Worm (Caenorhabditis elegans) whole organism, late embryonic: ENCODE results near the gene wdr-5.1.

Source experiments
- F13H6.1 ChIP-seq: sonication (generic microtip); optimal IDR thresholded peaks from 2 replicates; lab custom pipeline; 2016; ENCODE audit warnings: missing genetic modification characterization, missing compliant biosample characterization
- K09A11.1 ChIP-seq: sonication (generic microtip); optimal IDR thresholded peaks from 2 replicates; lab custom pipeline; 2017; ENCODE audit warnings: antibody characterized with exemption, mild to moderate bottlenecking, missing genetic modification characterization, missing compliant biosample characterization; ENCODE audit not compliant: insufficient read depth
- ahr-1 ChIP-seq: sonication (generic microtip); optimal IDR thresholded peaks from 2 replicates; lab custom pipeline; 2016; ENCODE audit warnings: missing genetic modification characterization, missing compliant biosample characterization
- ama-1 ChIP-seq: fragments of 150-350 bp; optimal IDR thresholded peaks from 2 replicates; lab custom pipeline; 2014
- ceh-19 ChIP-seq: fragments of 200-800 bp; sonication (Bioruptor generic); optimal IDR thresholded peaks from 2 replicates; lab custom pipeline; 2018; ENCODE audit warnings: mild to moderate bottlenecking, missing genetic modification characterization, missing compliant biosample characterization
- ceh-2 ChIP-seq: sonication (generic microtip); optimal IDR thresholded peaks from 2 replicates; lab custom pipeline; 2016; ENCODE audit warnings: missing genotype, missing genetic modification characterization, missing compliant biosample characterization
- ceh-22 ChIP-seq: sonication (generic microtip); optimal IDR thresholded peaks from 2 replicates; lab custom pipeline; 2017; ENCODE audit warnings: missing biosample characterization, missing genetic modification characterization
- ceh-24 ChIP-seq: sonication (generic microtip); optimal IDR thresholded peaks from 2 replicates; lab custom pipeline; 2016; ENCODE audit warnings: mild to moderate bottlenecking, missing genetic modification characterization, missing compliant biosample characterization
- ceh-31 ChIP-seq: sonication (generic microtip); optimal IDR thresholded peaks from 2 replicates; lab custom pipeline; 2016; ENCODE audit warnings: missing genetic modification characterization, missing compliant biosample characterization
- ceh-34 ChIP-seq: sonication (generic microtip); optimal IDR thresholded peaks from 2 replicates; lab custom pipeline; 2016; ENCODE audit warnings: mild to moderate bottlenecking, missing genetic modification characterization, missing compliant biosample characterization
- ceh-45 ChIP-seq: fragments of 200-800 bp; sonication (Bioruptor generic); IDR thresholded peaks from 2 replicates; pipeline ENCODE4 v1.3.6; 2022; ENCODE audit warnings: missing genetic modification reagents, missing genetic modification characterization, missing compliant biosample characterization
- ceh-48 ChIP-seq: sonication (generic microtip); optimal IDR thresholded peaks from 2 replicates; lab custom pipeline; 2016; ENCODE audit warnings: missing genetic modification characterization, inconsistent platforms, missing compliant biosample characterization
- ceh-9 ChIP-seq: sonication (generic microtip); optimal IDR thresholded peaks from 2 replicates; lab custom pipeline; 2016; ENCODE audit warnings: mild to moderate bottlenecking, missing genetic modification characterization, inconsistent platforms, missing compliant biosample characterization
- dmd-4 ChIP-seq: sonication (generic microtip); optimal IDR thresholded peaks from 2 replicates; lab custom pipeline; 2016; ENCODE audit warnings: borderline replicate concordance, missing genetic modification characterization, missing compliant biosample characterization
- dve-1 ChIP-seq: sonication (generic microtip); optimal IDR thresholded peaks from 2 replicates; lab custom pipeline; 2017; ENCODE audit warnings: antibody characterized with exemption, mild to moderate bottlenecking, missing genetic modification characterization, missing compliant biosample characterization
- elt-2 ChIP-seq: sonication (generic microtip); optimal IDR thresholded peaks from 2 replicates; lab custom pipeline; 2016; ENCODE audit warnings: missing genetic modification reagents, missing genetic modification characterization, missing compliant biosample characterization
- elt-4 ChIP-seq: sonication (generic microtip); optimal IDR thresholded peaks from 2 replicates; lab custom pipeline; 2016; ENCODE audit warnings: missing genetic modification characterization, missing compliant biosample characterization
- ets-4 ChIP-seq: sonication (generic microtip); optimal IDR thresholded peaks from 2 replicates; lab custom pipeline; 2016; ENCODE audit warnings: missing genetic modification characterization, missing compliant biosample characterization
- hlh-15 ChIP-seq: sonication (generic microtip); optimal IDR thresholded peaks from 2 replicates; lab custom pipeline; 2016; ENCODE audit warnings: missing genetic modification characterization, missing compliant biosample characterization
- hlh-6 ChIP-seq: sonication (generic microtip); optimal IDR thresholded peaks from 2 replicates; lab custom pipeline; 2016; ENCODE audit warnings: missing genotype, missing genetic modification characterization, missing compliant biosample characterization
- hlh-8 ChIP-seq: sonication (generic microtip); optimal IDR thresholded peaks from 2 replicates; lab custom pipeline; 2016; ENCODE audit warnings: missing genotype, missing genetic modification characterization, missing compliant biosample characterization
- mec-3 ChIP-seq: sonication (generic microtip); optimal IDR thresholded peaks from 2 replicates; lab custom pipeline; 2016; ENCODE audit warnings: borderline replicate concordance, missing genetic modification characterization, missing compliant biosample characterization
- nfya-1 ChIP-seq: sonication (generic microtip); optimal IDR thresholded peaks from 2 replicates; lab custom pipeline; 2017; ENCODE audit warnings: missing genetic modification characterization, mild to moderate bottlenecking, missing compliant biosample characterization, antibody characterized with exemption, moderate library complexity
- nhr-11 ChIP-seq: fragments of 150-350 bp; optimal IDR thresholded peaks from 2 replicates; lab custom pipeline; 2014; ENCODE audit warnings: missing biosample characterization, missing genetic modification characterization
- nhr-232 ChIP-seq: sonication (generic microtip); optimal IDR thresholded peaks from 2 replicates; lab custom pipeline; 2016; ENCODE audit warnings: missing genetic modification characterization, missing compliant biosample characterization
- pag-3 ChIP-seq: sonication (generic microtip); optimal IDR thresholded peaks from 2 replicates; lab custom pipeline; 2016; ENCODE audit warnings: missing compliant biosample characterization, missing genetic modification characterization, borderline replicate concordance
- pax-1 ChIP-seq: fragments of 150-350 bp; optimal IDR thresholded peaks from 2 replicates; lab custom pipeline; 2014; ENCODE audit warnings: missing biosample characterization, missing genetic modification characterization
- pha-2 ChIP-seq: sonication (generic microtip); optimal IDR thresholded peaks from 2 replicates; lab custom pipeline; 2017; ENCODE audit warnings: mild to moderate bottlenecking, missing genetic modification characterization, missing compliant biosample characterization
- pqm-1 ChIP-seq: sonication (generic microtip); optimal IDR thresholded peaks from 2 replicates; lab custom pipeline; 2016; ENCODE audit warnings: missing genetic modification characterization, missing compliant biosample characterization
- pros-1 ChIP-seq: fragments of 150-350 bp; optimal IDR thresholded peaks from 2 replicates; lab custom pipeline; 2014; ENCODE audit warnings: missing biosample characterization, missing genetic modification reagents, missing genetic modification characterization
- sox-2 ChIP-seq: fragments of 200-800 bp; sonication (Bioruptor generic); IDR thresholded peaks from 2 replicates; pipeline ENCODE4 v1.3.6; 2022; ENCODE audit warnings: missing genetic modification reagents, missing genetic modification characterization, missing compliant biosample characterization
- sox-4 ChIP-seq: sonication (generic microtip); optimal IDR thresholded peaks from 2 replicates; lab custom pipeline; 2017; ENCODE audit warnings: mild to moderate bottlenecking, missing genetic modification characterization, inconsistent platforms, missing compliant biosample characterization
- syd-9 ChIP-seq: sonication (generic microtip); optimal IDR thresholded peaks from 2 replicates; lab custom pipeline; 2016; ENCODE audit warnings: mild to moderate bottlenecking, missing genetic modification characterization, moderate library complexity, missing compliant biosample characterization
- unc-42 ChIP-seq: sonication (generic microtip); optimal IDR thresholded peaks from 2 replicates; lab custom pipeline; 2016; ENCODE audit warnings: missing genotype, missing genetic modification characterization, missing compliant biosample characterization
- unc-86 ChIP-seq: sonication (generic microtip); optimal IDR thresholded peaks from 2 replicates; lab custom pipeline; 2016; ENCODE audit warnings: missing genetic modification characterization, missing compliant biosample characterization

Gene wdr-5.1

ce11 chrIII:3664224-3664623 lies 40.9 kb upstream of the wdr-5.1 start, which contains the start of gene C46F11.4 (continued):
- TF ChIP-seq ceh-9 (tag; lab: Kevin White, UChicago), result no peak
- peak; percentile 82 for TF ChIP-seq pha-2
- peak; percentile 23 for TF ChIP-seq ets-4 (tag; lab: Kevin White, UChicago)
- peak; percentile 80 for TF ChIP-seq ceh-34 (tag; lab: Kevin White, UChicago)
- TF ChIP-seq ceh-45 (GFP tag; lab: Robert Waterston, UW), result peak; percentile 81
- peak; percentile 76 for TF ChIP-seq F13H6.1
- TF ChIP-seq ceh-24 (tag; lab: Kevin White, UChicago), result peak; percentile 70
- TF ChIP-seq syd-9, result peak; percentile 75
- peak; percentile 66 for TF ChIP-seq dmd-4 (tag; lab: Kevin White, UChicago)
- peak; percentile 87 for TF ChIP-seq sox-4 (tag; lab: Kevin White, UChicago)
- TF ChIP-seq mec-3 (tag; lab: Kevin White, UChicago), result no peak
- TF ChIP-seq K09A11.1 (tag; lab: Kevin White, UChicago), result peak; percentile 92
- TF ChIP-seq sox-2 (GFP tag; lab: Robert Waterston, UW), result peak; percentile 54
- peak; percentile 92 for TF ChIP-seq hlh-8 (tag; lab: Kevin White, UChicago)
- TF ChIP-seq hlh-15 (tag; lab: Kevin White, UChicago), result peak; percentile 82
- TF ChIP-seq ceh-22 (tag; lab: Kevin White, UChicago), result peak; percentile 65
- TF ChIP-seq nhr-232 (tag; lab: Kevin White, UChicago), result peak; percentile 68
- no peak for TF ChIP-seq pqm-1 (tag; lab: Kevin White, UChicago)
- TF ChIP-seq dve-1 (tag; lab: Kevin White, UChicago), result no peak
- peak; percentile 65 for TF ChIP-seq ceh-48 (tag; lab: Kevin White, UChicago)
- TF ChIP-seq unc-86 (tag; lab: Kevin White, UChicago), result peak; percentile 88
- peak; percentile 78 for TF ChIP-seq ahr-1 (tag; lab: Kevin White, UChicago)
- TF ChIP-seq pros-1 (tag; lab: Kevin White, UChicago), result no peak
- peak; percentile 89 for TF ChIP-seq ceh-19 (GFP tag; lab: Kevin White, UChicago)
- TF ChIP-seq nfya-1 (tag; lab: Kevin White, UChicago), result peak; percentile 85
- TF ChIP-seq hlh-6, result no peak
- TF ChIP-seq elt-4 (tag; lab: Kevin White, UChicago), result no peak
- TF ChIP-seq nhr-11, result no peak
- TF ChIP-seq, all 69 proteins: peak for 54

- no peak for TF ChIP-seq mec-3 (tag; lab: Kevin White, UChicago)
- no peak for TF ChIP-seq ceh-2 (tag; lab: Kevin White, UChicago)
- TF ChIP-seq pros-1 (tag; lab: Kevin White, UChicago), result no peak
- TF ChIP-seq ceh-34 (tag; lab: Kevin White, UChicago), result no peak
These were observed 34.7 kb upstream of the wdr-5.1 start, which contains the start of gene C46F11.6 for ce11 chrIII:3670336-3670735. Gene C46F11.6 (minus strand): TSS chrIII:3670436.

ce11 chrIII:3670984-3671383 lies 34.1 kb upstream of the wdr-5.1 start:
- TF ChIP-seq pax-1 (tag; lab: Kevin White, UChicago) (peak; percentile 15), pros-1 (tag; lab: Kevin White, UChicago) (no peak)

ce11 chrIII:3672839-3673238 lies 32.2 kb upstream of the wdr-5.1 start:
- peak; percentile 5 for TF ChIP-seq ceh-34 (tag; lab: Kevin White, UChicago)
- peak; percentile 43 for TF ChIP-seq ceh-22 (tag; lab: Kevin White, UChicago)
- TF ChIP-seq pha-2, result no peak
- TF ChIP-seq pag-3 (tag; lab: Kevin White, UChicago), result no peak
- peak; percentile 21 for TF ChIP-seq ceh-31
- TF ChIP-seq nfya-1 (tag; lab: Kevin White, UChicago), result peak; percentile 2
- no peak for TF ChIP-seq ama-1
- peak; percentile 79 for TF ChIP-seq unc-42 (tag; lab: Kevin White, UChicago)

- TF ChIP-seq elt-2 (tag; lab: Kevin White, UChicago) (peak; percentile 89), mec-3 (tag; lab: Kevin White, UChicago) (no peak)
- TF ChIP-seq, all 69 proteins: peak for 1
These were observed 30.9 kb upstream of the wdr-5.1 start for ce11 chrIII:3674149-3674548.
